Fruit fly (Drosophila melanogaster) whole organism, wandering third instar larva: ENCODE measurements around the gene Best3.

Experiments
- Abd-B ChIP-seq: fragments of >200 bp; optimal IDR thresholded peaks from 2 replicates; lab custom pipeline; 2017; ENCODE audit warnings: missing biosample characterization, missing genetic modification characterization
- CG32264 ChIP-seq: fragments of 200-800 bp; sonication (Bioruptor generic); optimal IDR thresholded peaks from 2 replicates; lab custom pipeline; 2016; ENCODE audit warnings: missing biosample characterization, missing genetic modification characterization
- Dfd ChIP-seq: fragments of >200 bp; optimal IDR thresholded peaks from 2 replicates; lab custom pipeline; 2017; ENCODE audit warnings: missing biosample characterization, missing genetic modification characterization
- Dif ChIP-seq: fragments of 200-275, 200-300 bp; sonication (Bioruptor generic); optimal IDR thresholded peaks from 2 replicates; lab custom pipeline; 2018; ENCODE audit warnings: missing biosample characterization, missing genetic modification characterization; ENCODE audit not compliant: partially characterized antibody
- HLH106 ChIP-seq: fragments of 200-800 bp; optimal IDR thresholded peaks from 3 replicates; lab custom pipeline; 2019; ENCODE audit warnings: missing biosample characterization, mild to moderate bottlenecking, missing genetic modification characterization, moderate library complexity
- Hnf4 ChIP-seq: fragments of 200-800 bp; sonication (Bioruptor generic); optimal IDR thresholded peaks from 2 replicates; lab custom pipeline; 2016; ENCODE audit warnings: missing biosample characterization, mild to moderate bottlenecking, missing genetic modification characterization
- Hr78 ChIP-seq: fragments of >200 bp; optimal IDR thresholded peaks from 2 replicates; lab custom pipeline; 2017; ENCODE audit warnings: missing biosample characterization, missing genetic modification characterization
- Hr83 ChIP-seq: fragments of 200-300 bp; sonication (Bioruptor generic); optimal IDR thresholded peaks from 2 replicates; lab custom pipeline; 2016; ENCODE audit warnings: missing biosample characterization, mild to moderate bottlenecking, missing genetic modification characterization, moderate library complexity; ENCODE audit not compliant: poor library complexity, severe bottlenecking
- Jra ChIP-seq: sonication (Bioruptor generic); optimal IDR thresholded peaks from 2 replicates; lab custom pipeline; 2016; ENCODE audit warnings: missing biosample characterization, missing genetic modification characterization
- OdsH ChIP-seq: fragments of 200-800 bp; sonication (Bioruptor generic); optimal IDR thresholded peaks from 2 replicates; lab custom pipeline; 2016; ENCODE audit warnings: missing biosample characterization, mild to moderate bottlenecking, missing genetic modification characterization
- Rel ChIP-seq, 2 experiments: fragments of 200-800 bp; sonication (Bioruptor generic) in 1 of 2; optimal IDR thresholded peaks; 2 replicates in 1 of 2; 3 replicates in 1 of 2; lab custom pipeline; 2016 to 2019; ENCODE audit warnings: mild to moderate bottlenecking in 2 of 2, missing biosample characterization in 2 of 2, missing genetic modification characterization in 2 of 2, moderate library complexity in 1 of 2
- Sp1 ChIP-seq: fragments of 200-800 bp; sonication (Bioruptor generic); optimal IDR thresholded peaks from 3 replicates; lab custom pipeline; 2019; ENCODE audit warnings: missing biosample characterization, mild to moderate bottlenecking, missing genetic modification characterization, moderate library complexity
- Vsx2 ChIP-seq: fragments of 200-300, 225-300 bp; sonication (Bioruptor generic); optimal IDR thresholded peaks from 2 replicates; lab custom pipeline; 2018; ENCODE audit warnings: missing biosample characterization, missing genetic modification characterization; ENCODE audit not compliant: partially characterized antibody
- br ChIP-seq: fragments of 200-800 bp; sonication (Bioruptor generic); optimal IDR thresholded peaks from 2 replicates; lab custom pipeline; 2016; ENCODE audit warnings: missing biosample characterization, missing genetic modification characterization
- brk ChIP-seq: fragments of 200-800 bp; sonication (Bioruptor generic); optimal IDR thresholded peaks from 2 replicates; lab custom pipeline; 2016; ENCODE audit warnings: missing biosample characterization, mild to moderate bottlenecking, missing genetic modification characterization
- dl ChIP-seq, 2 experiments: fragments of 175-275, 200-275 bp in 1 of 2; fragments of 200-275 bp in 1 of 2; sonication (Bioruptor generic); optimal IDR thresholded peaks; lab custom pipeline; 2018; ENCODE audit warnings: mild to moderate bottlenecking in 2 of 2, missing biosample characterization in 2 of 2, missing genetic modification characterization in 2 of 2, moderate library complexity in 2 of 2; ENCODE audit not compliant: partially characterized antibody in 2 of 2, insufficient read depth in 1 of 2
- dmrt93B ChIP-seq: fragments of 200-800 bp; sonication (Bioruptor generic); optimal IDR thresholded peaks from 2 replicates; lab custom pipeline; 2018; ENCODE audit warnings: missing biosample characterization, mild to moderate bottlenecking, missing genetic modification characterization
- dsf ChIP-seq: sonication (Bioruptor generic); optimal IDR thresholded peaks from 2 replicates; lab custom pipeline; 2016; ENCODE audit warnings: missing biosample characterization, missing genetic modification characterization, borderline replicate concordance
- ey ChIP-seq: fragments of 200-800 bp; sonication (Bioruptor generic); optimal IDR thresholded peaks from 2 replicates; lab custom pipeline; 2016; ENCODE audit warnings: missing biosample characterization, missing genetic modification characterization
- foxo ChIP-seq, 2 experiments: fragments of 200-800 bp; sonication (Bioruptor generic); optimal IDR thresholded peaks; 2 replicates in 1 of 2; 3 replicates in 1 of 2; lab custom pipeline; 2016 to 2017; ENCODE audit warnings: missing biosample characterization in 2 of 2, missing genetic modification characterization in 2 of 2
- fru ChIP-seq: fragments of 200-800 bp; sonication (Bioruptor generic); optimal IDR thresholded peaks from 3 replicates; lab custom pipeline; 2016; ENCODE audit warnings: missing biosample characterization, mild to moderate bottlenecking, missing genetic modification characterization
- h ChIP-seq: fragments of 200-800 bp; sonication (Bioruptor generic); optimal IDR thresholded peaks from 3 replicates; lab custom pipeline; 2016; ENCODE audit warnings: missing biosample characterization, mild to moderate bottlenecking, missing genetic modification characterization
- jim ChIP-seq: fragments of 175-275, 200-325 bp; sonication (Bioruptor generic); optimal IDR thresholded peaks from 2 replicates; lab custom pipeline; 2016; ENCODE audit warnings: missing biosample characterization, mild to moderate bottlenecking, missing genetic modification characterization
- lola ChIP-seq: fragments of >200 bp; optimal IDR thresholded peaks from 2 replicates; lab custom pipeline; 2017; ENCODE audit warnings: missing biosample characterization, missing genetic modification characterization
- pan ChIP-seq: fragments of >200 bp; optimal IDR thresholded peaks from 2 replicates; lab custom pipeline; 2017
- psq ChIP-seq: fragments of 200-800 bp; sonication (Bioruptor generic); optimal IDR thresholded peaks from 3 replicates; lab custom pipeline; 2017; ENCODE audit warnings: missing biosample characterization, mild to moderate bottlenecking, missing genetic modification characterization, moderate library complexity
- rgr ChIP-seq: fragments of 200-800 bp; sonication (Bioruptor generic); optimal IDR thresholded peaks from 3 replicates; lab custom pipeline; 2016; ENCODE audit warnings: missing biosample characterization, mild to moderate bottlenecking, missing genetic modification characterization
- tai ChIP-seq: sonication (Bioruptor generic); optimal IDR thresholded peaks from 2 replicates; lab custom pipeline; 2016; ENCODE audit warnings: missing biosample characterization, missing genetic modification characterization
- usp ChIP-seq: fragments of >200 bp; optimal IDR thresholded peaks from 2 replicates; lab custom pipeline; 2017; ENCODE audit warnings: missing biosample characterization, missing genetic modification characterization
- woc ChIP-seq: sonication (Bioruptor generic); optimal IDR thresholded peaks from 2 replicates; lab custom pipeline; 2016; ENCODE audit warnings: missing biosample characterization, mild to moderate bottlenecking, missing genetic modification characterization

Best3 gene

DNA sequence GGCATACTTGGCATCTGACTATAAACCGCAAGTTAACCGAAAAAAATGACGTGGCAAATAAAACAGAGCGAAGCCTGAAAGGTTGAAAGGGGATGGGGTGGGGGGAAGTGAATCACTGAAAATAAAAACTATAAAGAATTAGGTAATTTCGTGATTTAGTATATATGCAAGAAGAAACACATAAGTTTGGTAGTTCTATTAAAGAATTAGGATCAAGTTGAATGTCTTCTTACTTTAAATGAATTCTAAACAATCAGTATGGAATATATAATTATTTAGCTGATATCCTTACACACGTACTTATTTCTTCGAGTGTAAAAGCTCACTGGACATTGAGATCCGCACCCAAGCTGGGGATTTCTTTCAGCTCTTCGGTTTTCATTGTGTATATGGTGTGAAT, 44.2 kb downstream of the Best3 start:
- TF ChIP-seq pan (lab: Kevin White, UChicago) (no peak), psq (GFP tag; lab: Kevin White, UChicago) (peak; percentile 46), ey (peak; percentile 38), Dif (GFP tag; lab: Kevin White, UChicago) (no peak), lola (GFP tag; lab: Kevin White, UChicago) (no peak), woc (GFP tag; lab: Kevin White, UChicago) (peak; percentile 58), fru (GFP tag; lab: Kevin White, UChicago) (peak; percentile 74), Hnf4 (GFP tag; lab: Kevin White, UChicago) (peak; percentile 6), Abd-B (GFP tag; lab: Kevin White, UChicago) (no peak), dsf (GFP tag; lab: Kevin White, UChicago) (no peak), OdsH (GFP tag; lab: Kevin White, UChicago) (peak; percentile 64), h (GFP tag; lab: Kevin White, UChicago) (no peak), br (GFP tag; lab: Kevin White, UChicago) (peak; percentile 33), tai (GFP tag; lab: Kevin White, UChicago) (no peak), Hr83 (GFP tag; lab: Kevin White, UChicago) (no peak), rgr (GFP tag; lab: Kevin White, UChicago) (peak; percentile 58), Hr78 (no peak), dmrt93B (GFP tag; lab: Kevin White, UChicago) (peak; percentile 33), Sp1 (GFP tag; lab: Kevin White, UChicago) (peak; percentile 56), Dfd (no peak), HLH106 (tag; lab: Kevin White, UChicago) (peak; percentile 15), foxo (GFP tag; optimal IDR thresholded peaks at IDR 0.05; lab: Kevin White, UChicago) (peak in 1 of 2 experiments; percentile 67)

DNA sequence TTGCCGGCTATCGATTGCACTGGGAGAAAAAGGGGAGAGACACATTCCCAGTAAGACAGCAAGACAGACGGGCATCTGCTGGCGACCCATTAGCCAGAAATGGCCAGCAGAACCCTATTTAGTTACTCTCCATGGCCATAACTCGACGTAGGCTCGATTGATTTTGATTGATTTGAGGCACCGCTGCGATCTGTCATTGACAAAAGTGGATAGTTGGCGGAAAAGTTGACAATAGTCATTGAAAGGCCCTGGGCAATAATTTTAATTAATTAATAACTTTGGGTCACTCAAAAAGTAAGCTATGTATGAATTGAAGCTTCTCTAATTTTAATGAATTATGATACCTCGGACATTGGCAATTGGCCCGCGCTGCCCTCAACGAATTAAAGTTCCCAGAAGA, 45.4 kb downstream of the Best3 start:
- TF ChIP-seq Rel (GFP tag; optimal IDR thresholded peaks at IDR 0.05; lab: Kevin White, UChicago), result no peak
- no peak for TF ChIP-seq Rel (tag; optimal IDR thresholded peaks at IDR 0.05; lab: Kevin White, UChicago)
- TF ChIP-seq Dfd, result no peak
- TF ChIP-seq dl (GFP tag; optimal IDR thresholded peaks at IDR 0.05; lab: Kevin White, UChicago; ENCODE audit: insufficient read depth in 1 of 2, partially characterized antibody in 2 of 2), result no peak
- no peak for TF ChIP-seq tai (GFP tag; lab: Kevin White, UChicago)
- TF ChIP-seq br (GFP tag; lab: Kevin White, UChicago), result no peak
- no peak for TF ChIP-seq psq (GFP tag; lab: Kevin White, UChicago)
- TF ChIP-seq h (GFP tag; lab: Kevin White, UChicago), result no peak
- no peak for TF ChIP-seq CG32264 (GFP tag; lab: Kevin White, UChicago)
- TF ChIP-seq usp (GFP tag; lab: Kevin White, UChicago), result no peak
- no peak for TF ChIP-seq fru (GFP tag; lab: Kevin White, UChicago)
- no peak for TF ChIP-seq Jra (GFP tag; lab: Kevin White, UChicago)
- no peak for TF ChIP-seq Abd-B (GFP tag; lab: Kevin White, UChicago)
- no peak for TF ChIP-seq Sp1 (GFP tag; lab: Kevin White, UChicago)
- TF ChIP-seq, all 38 proteins: peak for 0

DNA sequence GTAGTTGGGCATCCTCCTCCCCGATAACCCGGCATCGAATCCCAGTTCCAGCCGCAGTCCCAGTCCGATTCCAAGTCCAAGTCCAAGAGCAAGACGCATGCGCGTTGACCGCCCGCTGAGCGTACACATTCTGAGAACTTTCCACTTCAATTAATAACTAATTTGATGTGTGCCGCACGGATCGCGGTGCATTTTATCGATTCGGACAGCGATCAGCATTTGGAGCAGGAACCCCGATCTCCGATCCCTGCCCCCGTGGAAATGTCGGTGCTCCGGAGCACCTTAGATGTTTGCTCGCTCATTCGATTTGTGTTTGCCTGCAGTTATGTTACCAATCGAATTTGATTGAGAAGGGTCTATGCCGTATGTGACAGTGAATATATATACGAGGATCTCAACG, 48.5 kb downstream of the Best3 start:
- TF ChIP-seq jim (GFP tag; lab: Kevin White, UChicago) (no peak), Jra (GFP tag; lab: Kevin White, UChicago) (no peak), tai (GFP tag; lab: Kevin White, UChicago) (no peak), Dif (GFP tag; lab: Kevin White, UChicago) (no peak), usp (GFP tag; lab: Kevin White, UChicago) (no peak), Hnf4 (GFP tag; lab: Kevin White, UChicago) (no peak), Rel (GFP tag; optimal IDR thresholded peaks at IDR 0.05; lab: Kevin White, UChicago) (no peak), Rel (tag; optimal IDR thresholded peaks at IDR 0.05; lab: Kevin White, UChicago) (no peak), Vsx2 (no peak), foxo (GFP tag; optimal IDR thresholded peaks at IDR 0.05; lab: Kevin White, UChicago) (no peak), brk (GFP tag; lab: Kevin White, UChicago) (no peak)
- TF ChIP-seq, all 38 proteins: peak for 0

DNA sequence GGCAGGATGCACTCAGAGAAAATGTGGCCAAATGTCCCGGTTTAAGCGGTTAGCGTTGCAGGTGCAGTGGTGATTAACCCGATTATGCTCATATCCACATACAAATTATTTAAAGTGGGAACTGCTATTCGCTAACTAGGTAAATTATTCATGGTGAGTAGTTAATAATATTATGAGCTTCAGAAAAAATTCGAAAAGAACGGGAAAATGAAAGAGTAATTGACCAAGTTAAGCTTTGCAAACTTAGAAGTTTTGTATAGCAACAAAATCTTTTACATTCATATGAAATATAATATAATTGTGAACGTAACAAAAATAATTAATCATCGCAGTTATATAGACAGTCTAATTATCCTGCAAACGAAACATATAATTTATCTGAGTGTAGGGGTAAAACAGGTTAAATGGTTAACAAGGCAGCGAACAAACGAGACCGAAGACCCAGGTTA, 49.0 kb downstream of the Best3 start:
- peak; percentile 3 for TF ChIP-seq fru (GFP tag; lab: Kevin White, UChicago)
- peak in 1 of 2 experiments; percentile 8 for TF ChIP-seq foxo (GFP tag; optimal IDR thresholded peaks at IDR 0.05; lab: Kevin White, UChicago)
- peak; percentile 10 for TF ChIP-seq OdsH (GFP tag; lab: Kevin White, UChicago)
- no peak for TF ChIP-seq Sp1 (GFP tag; lab: Kevin White, UChicago)
